Worm (Caenorhabditis elegans) whole organism, L3 larva: ENCODE data around the gene Y53F4B.24.

Experiments
- ZK546.5 ChIP-seq: sonication (generic microtip); optimal IDR thresholded peaks from 2 replicates; lab custom pipeline; 2017; ENCODE audit warnings: missing biosample characterization, missing genetic modification characterization
- ceh-82 ChIP-seq: fragments of 150-350 bp; optimal IDR thresholded peaks from 2 replicates; lab custom pipeline; 2014; ENCODE audit warnings: missing biosample characterization, missing genetic modification characterization
- mdl-1 ChIP-seq: fragments of 150-350 bp; optimal IDR thresholded peaks from 2 replicates; lab custom pipeline; 2014; ENCODE audit warnings: missing biosample characterization, missing genetic modification characterization
- nfya-1 ChIP-seq: sonication (generic microtip); optimal IDR thresholded peaks from 2 replicates; lab custom pipeline; 2017; ENCODE audit warnings: missing genetic modification characterization, mild to moderate bottlenecking, missing compliant biosample characterization, antibody characterized with exemption, moderate library complexity; ENCODE audit not compliant: insufficient read depth
- nhr-12 ChIP-seq: fragments of 150-350 bp; optimal IDR thresholded peaks from 2 replicates; lab custom pipeline; 2014; ENCODE audit warnings: missing biosample characterization, missing genetic modification characterization
- nhr-77 ChIP-seq: fragments of 150-350 bp; optimal IDR thresholded peaks from 2 replicates; lab custom pipeline; 2014; ENCODE audit warnings: missing biosample characterization, missing genetic modification characterization
- zag-1 ChIP-seq: fragments of 150-350 bp; optimal IDR thresholded peaks from 2 replicates; lab custom pipeline; 2014; ENCODE audit warnings: missing biosample characterization, missing genetic modification characterization
- ztf-4 ChIP-seq: fragments of 150-350 bp; optimal IDR thresholded peaks from 2 replicates; lab custom pipeline; 2014; ENCODE audit warnings: missing biosample characterization, missing genetic modification characterization

- TF ChIP-seq ztf-4 (no peak), nfya-1 (tag; lab: Kevin White, UChicago) (no peak), nhr-77 (tag; lab: Kevin White, UChicago) (no peak), mdl-1 (tag; lab: Kevin White, UChicago) (no peak), ZK546.5 (tag; lab: Kevin White, UChicago) (no peak), ceh-82 (tag; lab: Kevin White, UChicago) (no peak), zag-1 (tag; lab: Kevin White, UChicago) (no peak), nhr-12 (no peak)
Observed at ce11 chrII:15089896-15090230, 44.4 kb downstream of the Y53F4B.24 start, which contains the start of gene Y53F4B.21.
